Worm (Caenorhabditis elegans): Measurements from ENCODE around the gene C24A3.2.

- TF ChIP-seq nhr-11 (tag; optimal IDR thresholded peaks at IDR 0.05) (no peak), hlh-30 (tag; optimal IDR thresholded peaks at IDR 0.05; ENCODE audit: insufficient read depth) (no peak), ama-1 (optimal IDR thresholded peaks at IDR 0.05) (no peak), lin-11 (tag; optimal IDR thresholded peaks at IDR 0.05) (no peak), dve-1 (tag; optimal IDR thresholded peaks at IDR 0.05) (no peak), pha-2 (tag; optimal IDR thresholded peaks at IDR 0.05) (no peak), ceh-45 (GFP tag; IDR thresholded peaks at IDR 0.05) (no peak), C38D4.7 (GFP tag; optimal IDR thresholded peaks at IDR 0.05) (no peak), pha-4 (tag; optimal IDR thresholded peaks at IDR 0.05) (no peak), nfya-1 (tag; optimal IDR thresholded peaks at IDR 0.05) (no peak), pqm-1 (tag; optimal IDR thresholded peaks at IDR 0.05) (no peak), tbx-2 (tag; optimal IDR thresholded peaks at IDR 0.05) (no peak), ceh-18 (tag; optimal IDR thresholded peaks at IDR 0.05) (no peak)
Measured at ce11 chrX:8991856-8992456, 5.3 kb upstream of the C24A3.2 start, which contains the start of gene C24A3.4.

Measured in whole organism, late embryonic.